Fruit fly (Drosophila melanogaster): ENCODE results near the gene eys.

DNA sequence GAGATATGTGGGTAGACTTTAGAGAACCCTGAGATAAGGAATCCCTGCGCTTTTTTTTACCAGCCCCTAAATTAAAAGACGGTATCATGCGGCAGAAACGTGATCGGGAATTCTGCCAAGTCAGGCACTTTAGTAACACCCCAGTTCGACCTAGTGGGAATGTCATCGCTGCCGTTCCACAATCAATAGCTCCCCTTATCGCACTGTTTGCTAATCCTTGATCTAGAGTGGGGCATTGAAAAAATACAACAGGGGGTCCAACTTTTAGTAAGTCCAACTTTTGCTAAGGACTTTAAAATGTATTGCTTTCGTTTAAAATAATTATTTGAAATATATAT lies 60.6 kb downstream of the eys start:
- TF ChIP-seq Abd-B (GFP tag; optimal IDR thresholded peaks at IDR 0.05) (no peak), fru (GFP tag; optimal IDR thresholded peaks at IDR 0.05) (no peak), Dfd (GFP tag; optimal IDR thresholded peaks at IDR 0.05) (no peak), Myc (optimal IDR thresholded peaks at IDR 0.05) (no peak), psq (GFP tag; optimal IDR thresholded peaks at IDR 0.05) (no peak), Sp1 (GFP tag; optimal IDR thresholded peaks at IDR 0.05) (no peak), foxo (GFP tag; optimal IDR thresholded peaks at IDR 0.05) (no peak)
